Fruit fly (Drosophila melanogaster) ovary, adult (tissue): ENCODE measurements around the gene CG5541.

Experiments
- CG17801 ChIP-seq: fragments of 200-800 bp; optimal IDR thresholded peaks from 2 replicates; lab custom pipeline; 2019; ENCODE audit warnings: missing biosample characterization, mild to moderate bottlenecking, missing genetic modification characterization, moderate library complexity; ENCODE audit not compliant: partially characterized antibody

CG5541 gene

dm6 chrX:15043700-15044225 lies at the start of gene CG5541:
Gene CG5541 (plus strand): TSS chrX:15044123.
- peak; percentile 70 for TF ChIP-seq CG17801 (GFP tag; lab: Kevin White, UChicago)

- TF ChIP-seq CG17801 (GFP tag; lab: Kevin White, UChicago), result no peak
Measured at dm6 chrX:15019413-15019812, 24.5 kb upstream of the CG5541 start.

DNA sequence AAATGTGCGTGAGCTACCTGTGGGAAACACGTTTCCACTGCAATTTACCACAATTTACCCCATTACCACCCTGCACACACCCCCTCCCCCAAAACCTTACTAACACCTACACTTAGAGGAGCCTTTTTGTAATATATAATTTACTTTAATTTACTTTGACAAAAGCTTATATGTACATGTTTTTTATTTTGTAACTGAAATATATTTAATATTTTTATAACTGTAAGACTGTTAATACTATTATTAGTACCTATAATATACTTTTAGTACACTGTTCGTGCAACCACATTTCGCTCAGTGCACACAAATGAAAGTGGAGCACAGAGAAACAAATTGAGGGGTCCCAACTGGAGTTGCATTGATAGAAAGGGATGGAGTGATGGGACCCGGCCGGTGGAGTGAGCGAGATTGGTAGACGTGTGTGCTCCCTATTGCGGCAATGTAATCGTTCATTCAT lies 22.9 kb upstream of the CG5541 start:
- TF ChIP-seq CG17801 (GFP tag; lab: Kevin White, UChicago), result no peak

dm6 chrX:15022219-15022618 lies 21.7 kb upstream of the CG5541 start:
- peak; percentile 20 for TF ChIP-seq CG17801 (GFP tag; lab: Kevin White, UChicago)

DNA sequence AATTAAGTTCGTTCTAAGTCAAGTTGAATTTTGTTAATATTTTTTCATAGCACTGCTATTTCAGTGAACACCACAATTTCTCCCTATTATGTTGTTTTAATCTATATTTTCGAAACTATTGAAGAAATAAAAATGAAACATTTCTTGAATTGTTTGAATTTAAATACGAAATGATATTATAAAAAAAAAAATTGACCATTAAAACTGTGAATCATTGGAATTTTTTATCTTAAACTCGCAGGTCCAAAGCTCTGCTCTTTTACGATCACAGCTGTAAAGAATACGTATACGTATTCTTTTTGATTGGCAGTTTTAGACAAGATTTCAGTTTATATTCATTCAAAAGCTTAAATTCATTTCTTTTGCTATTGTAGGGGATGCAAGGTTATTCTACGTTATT lies 20.5 kb upstream of the CG5541 start:
- TF ChIP-seq CG17801 (GFP tag; lab: Kevin White, UChicago), result no peak

- peak; percentile 40 for TF ChIP-seq CG17801 (GFP tag; lab: Kevin White, UChicago)
Measured at dm6 chrX:15023826-15024545, 19.9 kb upstream of the CG5541 start, which contains the start of gene be. Gene be (plus strand): TSS chrX:15024436.

DNA sequence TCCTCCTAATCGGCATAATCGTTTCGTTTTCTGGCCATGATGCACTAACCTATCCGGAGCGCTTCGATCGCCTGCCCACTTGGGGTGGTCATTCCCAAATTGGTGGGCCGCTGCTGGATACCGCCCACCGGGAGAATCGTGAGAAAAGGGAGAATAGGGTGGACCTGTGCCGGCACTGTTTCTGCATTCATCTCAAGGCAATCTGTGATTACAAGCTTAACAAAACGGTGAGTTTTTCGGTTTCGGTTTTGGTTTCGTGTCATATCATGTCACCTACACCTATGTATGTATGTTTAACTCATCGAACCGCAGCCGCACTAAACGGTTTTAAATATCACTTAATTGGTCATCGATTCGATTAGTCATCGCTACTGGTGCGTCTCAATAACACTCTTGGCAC lies 19.2 kb upstream of the CG5541 start:
- TF ChIP-seq CG17801 (GFP tag; lab: Kevin White, UChicago), result no peak

- no peak for TF ChIP-seq CG17801 (GFP tag; lab: Kevin White, UChicago)
Measured at dm6 chrX:15025737-15026136, 18.2 kb upstream of the CG5541 start.

- TF ChIP-seq CG17801 (GFP tag; lab: Kevin White, UChicago), result no peak
Measured at dm6 chrX:15026897-15027296, 17.0 kb upstream of the CG5541 start.

DNA sequence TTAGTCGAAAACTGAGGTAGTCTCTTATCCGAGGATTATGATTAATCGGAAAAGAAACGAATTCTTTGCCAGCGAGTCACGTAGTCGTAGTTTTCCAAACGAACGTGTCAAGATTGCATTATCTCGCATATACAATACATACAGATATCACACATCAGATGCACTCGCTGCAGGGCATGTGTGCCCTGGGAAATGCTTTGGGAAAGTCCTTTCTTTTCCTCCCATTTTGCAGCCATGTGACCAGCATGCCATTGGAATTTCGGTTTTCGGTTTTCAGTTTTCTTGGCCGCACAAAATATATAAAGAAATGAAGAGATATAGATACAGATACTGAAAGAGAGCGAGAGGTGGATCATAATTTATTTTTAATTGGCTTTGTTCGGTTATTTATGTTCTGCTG lies 15.8 kb upstream of the CG5541 start:
- TF ChIP-seq CG17801 (GFP tag; lab: Kevin White, UChicago), result no peak

DNA sequence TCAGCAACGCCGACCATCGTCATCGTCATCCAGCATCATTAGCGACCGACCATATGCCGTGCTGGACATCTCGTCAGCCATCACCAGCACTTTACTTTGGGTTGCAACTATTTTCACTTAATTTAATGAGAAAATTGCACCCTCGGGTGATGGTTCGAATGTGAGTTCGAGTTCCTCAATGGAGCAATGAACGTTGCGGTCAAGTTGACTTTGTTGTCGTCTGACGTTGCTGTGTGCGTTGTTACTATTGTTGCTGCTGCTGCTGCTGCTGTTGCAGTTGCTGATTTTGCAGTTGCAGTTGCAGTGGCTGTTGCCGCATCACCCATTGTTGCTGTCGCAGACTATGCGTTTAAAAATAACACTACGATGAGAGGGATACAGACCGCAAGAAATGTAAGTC lies 14.1 kb upstream of the CG5541 start:
- no peak for TF ChIP-seq CG17801 (GFP tag; lab: Kevin White, UChicago)

dm6 chrX:15042499-15042898 lies 1.4 kb upstream of the CG5541 start:
- TF ChIP-seq CG17801 (GFP tag; lab: Kevin White, UChicago), result peak; percentile 30

- peak; percentile 11 for TF ChIP-seq CG17801 (GFP tag; lab: Kevin White, UChicago)
Measured at dm6 chrX:15043013-15043699, 767 bp upstream of the CG5541 start.

dm6 chrX:15045608-15046007 lies 1.7 kb downstream of the CG5541 start:
- no peak for TF ChIP-seq CG17801 (GFP tag; lab: Kevin White, UChicago)

- TF ChIP-seq CG17801 (GFP tag; lab: Kevin White, UChicago), result no peak
Measured at dm6 chrX:15048713-15049112, 4.8 kb downstream of the CG5541 start.

DNA sequence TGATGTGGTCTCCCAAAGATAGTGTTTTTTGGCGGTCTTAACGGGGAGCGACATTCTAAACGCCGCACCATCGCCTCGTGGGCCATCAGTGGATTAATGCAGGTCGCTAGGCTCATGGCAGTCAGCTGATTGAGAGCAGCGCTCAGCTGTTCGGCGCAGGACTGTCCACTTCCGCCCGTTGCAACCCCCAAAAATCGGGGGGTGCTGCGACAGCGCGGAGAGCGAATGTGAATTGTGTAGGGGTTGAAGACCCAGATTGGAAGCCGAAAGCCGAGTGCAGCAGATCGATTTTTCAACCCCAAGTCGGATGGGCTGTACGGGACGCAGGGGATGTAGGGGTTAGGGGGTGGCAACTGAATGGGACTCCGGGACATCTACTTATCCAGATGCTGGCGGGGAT lies 18.7 kb downstream of the CG5541 start:
- no peak for TF ChIP-seq CG17801 (GFP tag; lab: Kevin White, UChicago)
